Worm (Caenorhabditis elegans) whole organism, L2 larva: ENCODE results near the gene egl-36.

Experiments used
- ceh-16 ChIP-seq: fragments of 150-350 bp; optimal IDR thresholded peaks from 2 replicates; lab custom pipeline; 2014; ENCODE audit warnings: missing biosample characterization, missing genetic modification characterization
- egl-27 ChIP-seq: sonication (generic microtip); optimal IDR thresholded peaks from 3 replicates; lab custom pipeline; 2017; ENCODE audit warnings: missing biosample characterization, missing genetic modification reagents, missing genetic modification characterization
- lin-13 ChIP-seq: fragments of 150-350 bp; optimal IDR thresholded peaks from 2 replicates; lab custom pipeline; 2014; ENCODE audit warnings: missing biosample characterization, missing genetic modification reagents, missing genetic modification characterization
- lsy-2 ChIP-seq, 2 experiments: fragments of 150-350 bp in 1 of 2; sonication (generic microtip) in 1 of 2; optimal IDR thresholded peaks; 2 replicates each; lab custom pipeline; 2014 to 2017; ENCODE audit warnings: missing biosample characterization in 2 of 2, missing genetic modification characterization in 2 of 2
- nhr-11 ChIP-seq: fragments of 150-350 bp; optimal IDR thresholded peaks from 2 replicates; lab custom pipeline; 2014; ENCODE audit warnings: missing biosample characterization, missing genetic modification characterization
- nhr-12 ChIP-seq: fragments of 150-350 bp; optimal IDR thresholded peaks from 2 replicates; lab custom pipeline; 2014; ENCODE audit warnings: missing biosample characterization, missing genetic modification characterization
- nhr-25 ChIP-seq: fragments of 150-350 bp; sonication (generic microtip); optimal IDR thresholded peaks from 3 replicates; lab custom pipeline; 2014; ENCODE audit warnings: missing biosample characterization, missing genetic modification characterization
- peb-1 ChIP-seq: fragments of 150-350 bp; optimal IDR thresholded peaks from 2 replicates; lab custom pipeline; 2014; ENCODE audit warnings: missing biosample characterization, missing genetic modification characterization
- skn-1 ChIP-seq: sonication (generic microtip); optimal IDR thresholded peaks from 2 replicates; lab custom pipeline; 2017; ENCODE audit warnings: missing biosample characterization, missing genetic modification characterization
- snpc-4 ChIP-seq: fragments of 150-350 bp; optimal IDR thresholded peaks from 2 replicates; lab custom pipeline; 2014; ENCODE audit warnings: missing biosample characterization, missing genetic modification characterization
- unc-55 ChIP-seq: fragments of 150-350 bp; sonication (generic microtip); optimal IDR thresholded peaks from 3 replicates; lab custom pipeline; 2014; ENCODE audit warnings: missing biosample characterization, missing genetic modification reagents, missing genetic modification characterization
- zag-1 ChIP-seq: fragments of 150-350 bp; optimal IDR thresholded peaks from 2 replicates; lab custom pipeline; 2014; ENCODE audit warnings: missing biosample characterization, missing genetic modification characterization

ce11 chrX:10757608-10758007, 23.5 kb downstream of the egl-36 start, which contains the start of gene R07A4.4:
- TF ChIP-seq skn-1 (tag; lab: Kevin White, UChicago) (no peak), snpc-4 (tag; lab: Kevin White, UChicago) (no peak), lin-13 (no peak), ceh-16 (tag; lab: Kevin White, UChicago) (no peak), lsy-2 (tag; optimal IDR thresholded peaks at IDR 0.05; lab: Kevin White, UChicago) (no peak), egl-27 (no peak), peb-1 (tag; lab: Kevin White, UChicago) (no peak), zag-1 (tag; lab: Kevin White, UChicago) (no peak), nhr-12 (no peak), nhr-25 (tag; lab: Kevin White, UChicago) (no peak), nhr-11 (no peak), unc-55 (no peak)
